Fruit fly (Drosophila melanogaster) whole organism, embryonic: ENCODE data around the gene eIF3d1.

Experiments
- CG4328 ChIP-seq: fragments of 200-800 bp; sonication (Bioruptor generic); optimal IDR thresholded peaks from 3 replicates; lab custom pipeline; 2017; ENCODE audit warnings: missing biosample characterization, missing genetic modification reagents, missing genetic modification characterization
- lola ChIP-seq, 3 experiments: fragments of >200 bp in 2 of 3; fragments of 200-800 bp in 1 of 3; sonication (Bioruptor generic) in 1 of 3; optimal IDR thresholded peaks; 2 replicates each; lab custom pipeline; 2017 to 2019; ENCODE audit warnings: missing biosample characterization in 3 of 3, missing genetic modification characterization in 3 of 3, mild to moderate bottlenecking in 1 of 3, moderate library complexity in 1 of 3

dm6 chr3R:23649831-23650230 is 30.0 kb upstream of the eIF3d1 start:
- TF ChIP-seq lola (GFP tag; optimal IDR thresholded peaks at IDR 0.05; lab: Kevin White, UChicago), result no peak
- TF ChIP-seq CG4328 (GFP tag; lab: Kevin White, UChicago), result no peak
